Worm (Caenorhabditis elegans) whole organism, L2 larva: ENCODE results near the gene pyt-1.

Experiments
- Y55F3AM.14 ChIP-seq: fragments of 200-800 bp; sonication (Bioruptor generic); optimal IDR thresholded peaks from 2 replicates; lab custom pipeline; 2018; ENCODE audit warnings: mild to moderate bottlenecking, missing genetic modification characterization, missing compliant biosample characterization
- ceh-82 ChIP-seq: fragments of 150-350 bp; optimal IDR thresholded peaks from 2 replicates; lab custom pipeline; 2014; ENCODE audit warnings: missing biosample characterization, missing genetic modification characterization
- fos-1 ChIP-seq: fragments of 150-350 bp; optimal IDR thresholded peaks from 2 replicates; lab custom pipeline; 2014; ENCODE audit warnings: missing biosample characterization, missing genetic modification characterization
- mdl-1 ChIP-seq, 2 experiments: fragments of 150-350 bp in 1 of 2; sonication (generic microtip) in 1 of 2; optimal IDR thresholded peaks; 2 replicates each; lab custom pipeline; 2017; ENCODE audit warnings: missing biosample characterization in 2 of 2, missing genetic modification characterization in 2 of 2
- nhr-12 ChIP-seq: fragments of 150-350 bp; optimal IDR thresholded peaks from 2 replicates; lab custom pipeline; 2014; ENCODE audit warnings: missing biosample characterization, missing genetic modification characterization
- sem-4 ChIP-seq: fragments of 150-350 bp; optimal IDR thresholded peaks from 2 replicates; lab custom pipeline; 2014; ENCODE audit warnings: missing biosample characterization, missing genetic modification reagents, missing genetic modification characterization
- unc-55 ChIP-seq: fragments of 150-350 bp; sonication (generic microtip); optimal IDR thresholded peaks from 3 replicates; lab custom pipeline; 2014; ENCODE audit warnings: missing biosample characterization, missing genetic modification reagents, missing genetic modification characterization
- unc-62 ChIP-seq: fragments of 150-350 bp; optimal IDR thresholded peaks from 2 replicates; lab custom pipeline; 2014; ENCODE audit warnings: missing biosample characterization, missing genetic modification reagents, missing genetic modification characterization
- ztf-4 ChIP-seq: fragments of 150-350 bp; optimal IDR thresholded peaks from 2 replicates; lab custom pipeline; 2014; ENCODE audit warnings: missing biosample characterization, missing genetic modification characterization

DNA sequence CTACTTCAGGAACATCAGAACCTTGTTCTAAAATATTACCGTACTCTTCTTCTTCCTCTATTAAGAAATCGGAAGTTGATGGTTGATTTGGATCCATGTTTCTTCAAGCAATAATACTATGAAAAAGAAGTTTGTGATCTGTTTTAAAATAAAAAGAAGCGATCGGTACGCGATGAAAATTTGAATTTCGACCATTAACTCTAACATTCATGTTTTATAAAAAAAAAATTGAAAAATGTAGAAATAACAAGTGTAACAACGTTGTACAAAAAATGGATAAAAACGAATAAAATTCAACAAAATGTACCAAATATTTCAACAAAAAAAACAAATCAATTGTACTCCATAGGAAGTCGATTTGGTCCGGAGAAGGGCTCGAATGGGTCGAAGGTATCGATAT, 18.9 kb downstream of the pyt-1 start, which contains the start of gene tftc-3:
- TF ChIP-seq fos-1 (tag; lab: Kevin White, UChicago) (no peak), nhr-12 (tag; lab: Kevin White, UChicago) (no peak), unc-55 (GFP tag; lab: Kevin White, UChicago) (no peak), unc-62 (GFP tag; lab: Kevin White, UChicago) (no peak), mdl-1 (tag; optimal IDR thresholded peaks at IDR 0.05; lab: Kevin White, UChicago) (no peak), ztf-4 (tag; lab: Kevin White, UChicago) (no peak), ceh-82 (tag; lab: Kevin White, UChicago) (no peak), Y55F3AM.14 (GFP tag; lab: Kevin White, UChicago) (no peak), sem-4 (tag; lab: Kevin White, UChicago) (no peak)
